Worm (Caenorhabditis elegans): ENCODE measurements around the gene C50D2.6.

ce11 chrII:41914-42313, 42.3 kb upstream of the C50D2.6 start, which contains the start of gene F23F1.10:
- TF ChIP-seq dao-5 (tag; optimal IDR thresholded peaks at IDR 0.05) (no peak), W03F9.2 (tag; optimal IDR thresholded peaks at IDR 0.05) (no peak)
